Worm (Caenorhabditis elegans) whole organism, mixed stage, embryonic: ENCODE measurements around the gene srt-52.

Experiments used
- M03D4.4 ChIP-seq: sonication (generic microtip); optimal IDR thresholded peaks from 2 replicates; lab custom pipeline; 2017; ENCODE audit warnings: mild to moderate bottlenecking, missing genetic modification characterization, missing compliant biosample characterization
- blmp-1 ChIP-seq: fragments of 150-350 bp; optimal IDR thresholded peaks from 2 replicates; lab custom pipeline; 2014; ENCODE audit warnings: missing biosample characterization, missing genetic modification characterization
- ceh-39 ChIP-seq: fragments of 150-350 bp; optimal IDR thresholded peaks from 2 replicates; lab custom pipeline; 2014; ENCODE audit warnings: missing biosample characterization, missing genetic modification characterization
- ceh-43 ChIP-seq: fragments of 200-800 bp; sonication (Bioruptor generic); optimal IDR thresholded peaks from 2 replicates; lab custom pipeline; 2018; ENCODE audit warnings: mild to moderate bottlenecking, missing genetic modification characterization, moderate library complexity, missing compliant biosample characterization
- ces-1 ChIP-seq: fragments of 150-350 bp; optimal IDR thresholded peaks from 2 replicates; lab custom pipeline; 2014; ENCODE audit warnings: missing biosample characterization, missing genetic modification reagents, missing genetic modification characterization
- cnd-1 ChIP-seq: fragments of 200-800 bp; sonication (Bioruptor generic); optimal IDR thresholded peaks from 2 replicates; lab custom pipeline; 2018; ENCODE audit warnings: mild to moderate bottlenecking, missing genetic modification characterization, missing compliant biosample characterization
- drap-1 ChIP-seq: fragments of 200-800 bp; sonication (Bioruptor generic); optimal IDR thresholded peaks from 3 replicates; lab custom pipeline; 2018; ENCODE audit warnings: mild to moderate bottlenecking, missing genetic modification characterization, missing compliant biosample characterization
- elt-1 ChIP-seq: sonication (generic microtip); optimal IDR thresholded peaks from 2 replicates; lab custom pipeline; 2017; ENCODE audit warnings: missing genetic modification characterization, mild to moderate bottlenecking, missing compliant biosample characterization, antibody characterized with exemption, moderate library complexity, borderline replicate concordance; ENCODE audit not compliant: insufficient read depth
- elt-3 ChIP-seq: fragments of 150-350 bp; optimal IDR thresholded peaks from 2 replicates; lab custom pipeline; 2014; ENCODE audit warnings: missing biosample characterization, missing genetic modification characterization
- flh-1 ChIP-seq: fragments of 200-800 bp; sonication (Bioruptor generic); optimal IDR thresholded peaks from 2 replicates; lab custom pipeline; 2018; ENCODE audit warnings: mild to moderate bottlenecking, missing genetic modification characterization, moderate library complexity, missing compliant biosample characterization
- ham-2 ChIP-seq: fragments of 200-800 bp; sonication (Bioruptor generic); optimal IDR thresholded peaks from 2 replicates; lab custom pipeline; 2018; ENCODE audit warnings: mild to moderate bottlenecking, missing genetic modification characterization, missing compliant biosample characterization
- hlh-1 ChIP-seq: fragments of 150-350 bp; optimal IDR thresholded peaks from 2 replicates; lab custom pipeline; 2014; ENCODE audit warnings: missing biosample characterization, missing genetic modification reagents, missing genetic modification characterization
- lin-13 ChIP-seq: fragments of 150-350 bp; optimal IDR thresholded peaks from 2 replicates; lab custom pipeline; 2014; ENCODE audit warnings: missing biosample characterization, missing genetic modification characterization
- lin-32 ChIP-seq: fragments of 200-800 bp; sonication (Bioruptor generic); optimal IDR thresholded peaks from 2 replicates; lab custom pipeline; 2018; ENCODE audit warnings: mild to moderate bottlenecking, missing genetic modification characterization, missing compliant biosample characterization
- lsy-2 ChIP-seq: fragments of 150-350 bp; optimal IDR thresholded peaks from 2 replicates; lab custom pipeline; 2014; ENCODE audit warnings: missing biosample characterization, missing genetic modification characterization
- mab-5 ChIP-seq: fragments of 150-350 bp; optimal IDR thresholded peaks from 2 replicates; lab custom pipeline; 2014; ENCODE audit warnings: missing biosample characterization, missing genetic modification characterization
- mep-1 ChIP-seq: fragments of 150-350 bp; optimal IDR thresholded peaks from 2 replicates; lab custom pipeline; 2017; ENCODE audit warnings: missing biosample characterization, missing genetic modification reagents, missing genetic modification characterization, inconsistent platforms
- mls-2 ChIP-seq: sonication (generic microtip); optimal IDR thresholded peaks from 2 replicates; lab custom pipeline; 2016; ENCODE audit warnings: mild to moderate bottlenecking, missing genetic modification characterization, moderate library complexity, missing compliant biosample characterization
- nhr-12 ChIP-seq: fragments of 150-350 bp; optimal IDR thresholded peaks from 2 replicates; lab custom pipeline; 2014; ENCODE audit warnings: missing biosample characterization, missing genetic modification characterization
- nhr-2 ChIP-seq: fragments of 150-350 bp; optimal IDR thresholded peaks from 2 replicates; lab custom pipeline; 2014; ENCODE audit warnings: missing biosample characterization, missing genetic modification characterization
- nhr-28 ChIP-seq: fragments of 150-350 bp; optimal IDR thresholded peaks from 2 replicates; lab custom pipeline; 2014; ENCODE audit warnings: missing biosample characterization, missing genetic modification characterization
- sem-2 ChIP-seq: fragments of 200-800 bp; sonication (Bioruptor generic); optimal IDR thresholded peaks from 2 replicates; lab custom pipeline; 2018; ENCODE audit warnings: mild to moderate bottlenecking, missing genetic modification characterization, missing compliant biosample characterization
- snpc-4 ChIP-seq: fragments of 150-350 bp; optimal IDR thresholded peaks from 2 replicates; lab custom pipeline; 2014; ENCODE audit warnings: missing biosample characterization, missing genetic modification characterization
- sptf-1 ChIP-seq: sonication (generic microtip); optimal IDR thresholded peaks from 2 replicates; lab custom pipeline; 2017; ENCODE audit warnings: mild to moderate bottlenecking, missing genetic modification characterization, moderate library complexity, missing compliant biosample characterization
- tbx-8 ChIP-seq: fragments of 200-800 bp; sonication (Bioruptor generic); optimal IDR thresholded peaks from 2 replicates; lab custom pipeline; 2018; ENCODE audit warnings: mild to moderate bottlenecking, missing genetic modification characterization, moderate library complexity, missing compliant biosample characterization
- unc-120 ChIP-seq: sonication (generic microtip); optimal IDR thresholded peaks from 2 replicates; lab custom pipeline; 2017; ENCODE audit warnings: missing genetic modification characterization, missing compliant biosample characterization; ENCODE audit not compliant: poor library complexity, severe bottlenecking
- unc-39 ChIP-seq: fragments of 150-350 bp; optimal IDR thresholded peaks from 2 replicates; lab custom pipeline; 2014; ENCODE audit warnings: missing biosample characterization, missing genetic modification characterization
- unc-62 ChIP-seq: fragments of 150-350 bp; optimal IDR thresholded peaks from 2 replicates; lab custom pipeline; 2014; ENCODE audit warnings: missing biosample characterization, missing genetic modification reagents, missing genetic modification characterization
- zip-8 ChIP-seq: fragments of 150-350 bp; optimal IDR thresholded peaks from 2 replicates; lab custom pipeline; 2014; ENCODE audit warnings: missing biosample characterization, missing genetic modification characterization
- ztf-11 ChIP-seq: fragments of 150-350 bp; optimal IDR thresholded peaks from 2 replicates; lab custom pipeline; 2014; ENCODE audit warnings: missing biosample characterization, missing genetic modification characterization

srt-52 gene

DNA sequence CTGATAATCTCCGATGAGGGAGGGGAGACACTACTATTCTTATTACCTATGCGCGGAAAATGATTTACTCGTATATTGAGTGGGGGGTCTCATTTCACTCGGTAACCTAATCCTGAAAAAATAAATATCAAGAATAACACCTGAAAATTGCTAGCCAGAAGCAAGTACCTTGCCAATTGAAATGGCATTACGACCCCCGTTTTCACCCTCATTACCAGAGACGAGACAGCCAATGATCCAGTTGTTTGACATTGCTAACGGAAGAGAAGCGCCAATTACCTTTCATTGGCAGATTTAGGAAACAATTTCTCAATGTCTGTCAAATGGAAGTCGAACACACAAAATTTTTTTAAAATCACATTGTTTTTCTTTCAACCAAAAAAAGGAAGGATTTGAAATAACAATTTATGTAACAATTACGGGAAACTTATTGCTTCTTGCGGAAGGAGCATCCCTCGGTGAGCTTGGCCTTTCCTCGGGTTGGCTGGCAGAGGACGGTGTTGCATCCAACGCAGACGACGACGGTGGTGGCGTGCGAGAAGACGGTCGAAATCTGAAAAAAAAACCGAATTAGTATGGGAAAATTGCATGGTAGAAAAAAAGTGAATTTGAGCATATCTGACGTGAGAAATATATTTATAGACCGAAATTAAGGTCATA lies 47.3 kb upstream of the srt-52 start:
- no peak for TF ChIP-seq mls-2 (tag; lab: Kevin White, UChicago)
- TF ChIP-seq sem-2, result no peak
- TF ChIP-seq mep-1, result no peak
- TF ChIP-seq ces-1 (GFP tag; lab: Kevin White, UChicago), result no peak
- TF ChIP-seq cnd-1 (tag; lab: Kevin White, UChicago), result no peak
- TF ChIP-seq unc-62, result no peak
- no peak for TF ChIP-seq hlh-1
- TF ChIP-seq unc-39 (tag; lab: Kevin White, UChicago), result no peak
- TF ChIP-seq ztf-11 (tag; lab: Kevin White, UChicago), result no peak
- TF ChIP-seq nhr-12 (tag; lab: Kevin White, UChicago), result no peak
- no peak for TF ChIP-seq blmp-1
- no peak for TF ChIP-seq elt-1 (tag; lab: Kevin White, UChicago)
- TF ChIP-seq ceh-39 (tag; lab: Kevin White, UChicago), result no peak
- no peak for TF ChIP-seq ceh-43 (GFP tag; lab: Kevin White, UChicago)
- no peak for TF ChIP-seq lin-13
- TF ChIP-seq snpc-4, result no peak
- TF ChIP-seq flh-1 (GFP tag; lab: Kevin White, UChicago), result no peak
- TF ChIP-seq lsy-2, result no peak
- TF ChIP-seq nhr-28 (tag; lab: Kevin White, UChicago), result no peak
- no peak for TF ChIP-seq zip-8 (tag; lab: Kevin White, UChicago)
- TF ChIP-seq, all 35 proteins: peak for 0

DNA sequence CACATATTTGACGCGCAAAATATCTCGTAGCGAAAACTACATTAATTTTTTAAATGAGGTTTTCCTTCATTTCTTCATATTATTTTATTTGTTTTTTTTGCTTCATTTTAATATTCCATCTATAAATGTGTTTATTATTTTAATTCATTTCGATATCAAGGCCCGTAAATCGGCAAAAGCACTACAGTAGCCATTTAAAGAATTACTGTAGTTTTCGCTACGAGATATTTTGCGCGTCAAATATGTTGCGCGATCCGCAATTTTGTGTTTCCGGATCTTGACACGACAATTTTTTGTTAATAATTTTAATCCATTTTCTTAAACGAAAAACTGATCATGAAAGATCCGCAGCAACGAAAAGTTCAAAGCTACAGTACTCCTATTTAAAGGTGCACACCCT lies 46.3 kb upstream of the srt-52 start:
- TF ChIP-seq M03D4.4 (tag; lab: Kevin White, UChicago), result no peak
- TF ChIP-seq mls-2 (tag; lab: Kevin White, UChicago), result no peak
- TF ChIP-seq ces-1 (GFP tag; lab: Kevin White, UChicago), result no peak
- TF ChIP-seq ham-2 (GFP tag; lab: Kevin White, UChicago), result no peak
- TF ChIP-seq elt-3 (tag; lab: Kevin White, UChicago), result no peak
- no peak for TF ChIP-seq blmp-1
- TF ChIP-seq ceh-43 (GFP tag; lab: Kevin White, UChicago), result no peak
- no peak for TF ChIP-seq cnd-1 (tag; lab: Kevin White, UChicago)
- no peak for TF ChIP-seq flh-1 (GFP tag; lab: Kevin White, UChicago)
- no peak for TF ChIP-seq unc-39 (tag; lab: Kevin White, UChicago)
- TF ChIP-seq nhr-2 (tag; lab: Kevin White, UChicago), result no peak
- no peak for TF ChIP-seq unc-120 (tag; lab: Kevin White, UChicago)
- no peak for TF ChIP-seq nhr-28 (tag; lab: Kevin White, UChicago)
- no peak for TF ChIP-seq ceh-39 (tag; lab: Kevin White, UChicago)
- TF ChIP-seq sem-2, result no peak

DNA sequence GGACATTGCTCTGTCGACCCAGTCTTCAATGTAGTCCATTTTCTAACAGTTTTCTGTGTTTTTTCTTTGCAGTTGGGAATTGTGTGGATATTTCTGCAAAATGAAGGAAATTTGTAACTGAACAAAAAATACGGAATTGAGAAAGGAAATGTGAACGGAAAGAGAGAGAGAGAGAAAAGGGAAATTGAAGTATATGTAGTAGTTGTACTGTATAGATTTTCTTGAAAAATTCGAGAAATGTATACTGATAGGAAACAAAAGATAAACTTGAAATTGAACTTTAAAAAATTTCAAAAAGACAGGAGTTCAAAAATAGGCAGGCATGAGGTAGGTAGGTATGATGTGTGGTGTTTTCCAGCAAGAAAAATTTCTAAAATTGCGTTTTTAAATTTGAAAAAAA lies 27.9 kb upstream of the srt-52 start, which contains the start of gene daam-1:
Gene daam-1, minus strand, starts transcription at position 101 of the 400 bp plus-strand sequence.
- TF ChIP-seq hlh-1, result no peak
- TF ChIP-seq drap-1, result no peak
- no peak for TF ChIP-seq sem-2
- TF ChIP-seq elt-3 (tag; lab: Kevin White, UChicago), result no peak
- no peak for TF ChIP-seq sptf-1 (tag; lab: Kevin White, UChicago)
- TF ChIP-seq M03D4.4 (tag; lab: Kevin White, UChicago), result no peak

DNA sequence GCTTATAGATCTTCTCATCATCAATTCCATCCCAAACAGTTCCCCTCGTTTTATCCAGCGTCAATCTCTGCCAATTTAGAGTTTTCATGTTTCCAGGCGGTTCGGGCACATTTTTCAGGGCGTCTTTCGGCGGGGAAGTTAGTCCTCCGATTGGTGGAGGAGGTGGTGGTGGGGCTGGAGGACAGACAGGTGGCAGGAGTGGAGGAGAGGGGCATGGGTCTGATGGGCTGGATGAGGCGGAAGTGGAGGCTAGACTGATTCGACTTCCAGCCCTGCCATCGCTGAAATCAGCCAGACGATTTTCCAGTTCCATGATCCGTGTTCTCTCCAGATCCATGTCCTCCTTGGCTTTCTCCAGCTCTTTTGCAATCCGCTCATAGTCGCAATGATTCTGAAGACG lies 12.3 kb upstream of the srt-52 start:
- no peak for TF ChIP-seq tbx-8 (GFP tag; lab: Kevin White, UChicago)
- no peak for TF ChIP-seq sptf-1 (tag; lab: Kevin White, UChicago)
- TF ChIP-seq M03D4.4 (tag; lab: Kevin White, UChicago), result no peak
- TF ChIP-seq mep-1, result no peak
- no peak for TF ChIP-seq drap-1
- TF ChIP-seq sem-2, result no peak
- TF ChIP-seq lsy-2, result no peak
- no peak for TF ChIP-seq cnd-1 (tag; lab: Kevin White, UChicago)
- no peak for TF ChIP-seq flh-1 (GFP tag; lab: Kevin White, UChicago)
- TF ChIP-seq hlh-1, result no peak
- TF ChIP-seq lin-32 (GFP tag; lab: Kevin White, UChicago), result no peak
- TF ChIP-seq zip-8 (tag; lab: Kevin White, UChicago), result no peak

DNA sequence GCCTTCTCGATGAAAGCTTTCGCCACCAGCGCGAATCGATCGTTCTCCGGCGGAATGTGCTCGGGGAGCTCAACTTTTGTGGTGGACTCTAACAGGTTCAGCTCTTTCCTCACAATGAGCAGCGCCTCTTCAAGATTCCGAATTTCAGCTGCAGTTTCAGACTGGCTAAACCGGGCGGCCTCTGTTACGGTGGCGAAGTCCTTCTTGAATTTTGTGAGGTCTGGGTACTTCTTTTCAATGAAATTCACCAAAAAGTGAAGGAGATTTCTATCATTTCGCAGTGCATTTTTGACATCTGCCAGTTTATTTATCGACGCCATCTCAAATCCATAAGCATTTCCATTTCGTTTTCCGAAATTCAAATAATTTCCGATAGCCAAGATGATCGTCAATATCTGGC lies 10.7 kb upstream of the srt-52 start:
- TF ChIP-seq ces-1 (GFP tag; lab: Kevin White, UChicago) (no peak), M03D4.4 (tag; lab: Kevin White, UChicago) (no peak), sem-2 (no peak), mab-5 (no peak), cnd-1 (tag; lab: Kevin White, UChicago) (no peak), drap-1 (no peak), elt-3 (tag; lab: Kevin White, UChicago) (no peak), ceh-43 (GFP tag; lab: Kevin White, UChicago) (no peak), nhr-28 (tag; lab: Kevin White, UChicago) (no peak), lsy-2 (no peak), nhr-12 (tag; lab: Kevin White, UChicago) (no peak), zip-8 (tag; lab: Kevin White, UChicago) (no peak)
- TF ChIP-seq, all 35 proteins: peak for 0
